Fruit fly (Drosophila melanogaster): ENCODE data around the gene witty.

DNA sequence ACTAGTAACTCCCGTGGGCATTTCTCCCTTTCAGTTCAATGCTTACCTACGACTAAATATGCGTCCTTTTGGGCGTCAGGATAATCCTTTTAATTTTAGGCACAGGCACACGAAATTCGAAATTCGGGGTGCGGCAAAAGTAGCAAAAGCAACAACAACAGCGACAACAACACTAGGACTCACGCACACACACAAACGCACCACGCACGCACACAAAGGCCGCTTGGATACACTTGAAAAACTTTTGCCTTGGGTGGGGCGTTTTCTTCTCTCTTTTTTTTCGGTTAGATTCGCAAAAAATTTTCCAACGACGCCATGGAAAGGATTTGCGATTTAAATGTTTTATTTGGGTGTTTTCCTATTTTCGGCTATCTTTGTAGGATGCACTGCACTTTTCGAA, 41.7 kb upstream of the witty start:
- TF ChIP-seq CG8478 (optimal IDR thresholded peaks at IDR 0.05): no peak
- no peak for TF ChIP-seq CTCF (optimal IDR thresholded peaks at IDR 0.05)
